Fruit fly (Drosophila melanogaster) whole organism, prepupa: ENCODE results near the gene org-1.

Source experiments
- Blimp-1 ChIP-seq: fragments of 200-800 bp; sonication (Bioruptor generic); optimal IDR thresholded peaks from 3 replicates; lab custom pipeline; 2017; ENCODE audit warnings: missing biosample characterization, missing genetic modification characterization, mild to moderate bottlenecking, moderate library complexity, missing genetic modification reagents
- CG10631 ChIP-seq: fragments of 200-800 bp; sonication (Bioruptor generic); optimal IDR thresholded peaks from 2 replicates; lab custom pipeline; 2016; ENCODE audit warnings: missing biosample characterization, missing genetic modification characterization
- CG10669 ChIP-seq: fragments of 200-800 bp; sonication (Bioruptor generic); optimal IDR thresholded peaks from 3 replicates; lab custom pipeline; 2018; ENCODE audit warnings: missing biosample characterization, mild to moderate bottlenecking, missing genetic modification characterization, moderate library complexity
- CG11762 ChIP-seq: fragments of 200-800 bp; sonication (Bioruptor generic); optimal IDR thresholded peaks from 3 replicates; lab custom pipeline; 2016; ENCODE audit warnings: missing biosample characterization, missing genetic modification characterization; ENCODE audit not compliant: insufficient read depth
- CG11902 ChIP-seq: fragments of 200-800 bp; sonication (Bioruptor generic); optimal IDR thresholded peaks from 3 replicates; lab custom pipeline; 2016; ENCODE audit warnings: missing biosample characterization, missing genetic modification characterization
- CG15336 ChIP-seq: fragments of 200-800 bp; sonication (Bioruptor generic); IDR thresholded peaks from 2 replicates; pipeline ENCODE4 v1.3.6; 2022; ENCODE audit warnings: missing biosample characterization, missing genetic modification characterization
- CG1621 ChIP-seq: fragments of 200-800 bp; sonication (Bioruptor generic); optimal IDR thresholded peaks from 3 replicates; lab custom pipeline; 2018; ENCODE audit warnings: missing biosample characterization, mild to moderate bottlenecking, missing genetic modification characterization
- CG16779 ChIP-seq: fragments of 200-800 bp; sonication (Bioruptor generic); optimal IDR thresholded peaks from 3 replicates; lab custom pipeline; 2017; ENCODE audit warnings: missing biosample characterization, mild to moderate bottlenecking, missing genetic modification characterization
- CG3032 ChIP-seq: fragments of 200-800 bp; optimal IDR thresholded peaks from 2 replicates; lab custom pipeline; 2019; ENCODE audit warnings: missing biosample characterization, mild to moderate bottlenecking, missing genetic modification characterization, moderate library complexity
- CG31627 ChIP-seq: fragments of 200-800 bp; sonication (Bioruptor generic); optimal IDR thresholded peaks from 3 replicates; lab custom pipeline; 2016; ENCODE audit warnings: missing biosample characterization, missing genetic modification characterization
- CG32006 ChIP-seq: fragments of 200-800 bp; sonication (Bioruptor generic); optimal IDR thresholded peaks from 3 replicates; lab custom pipeline; 2017; ENCODE audit warnings: missing biosample characterization, mild to moderate bottlenecking, missing genetic modification characterization
- CG34406 ChIP-seq: fragments of 200-800 bp; sonication (Bioruptor generic); optimal IDR thresholded peaks from 3 replicates; lab custom pipeline; 2016; ENCODE audit warnings: missing biosample characterization, missing genetic modification characterization
- CG4318 ChIP-seq: fragments of 200-800 bp; sonication (Bioruptor generic); optimal IDR thresholded peaks from 3 replicates; lab custom pipeline; 2017; ENCODE audit warnings: missing biosample characterization, mild to moderate bottlenecking, missing genetic modification characterization
- CG6163 ChIP-seq: fragments of 200-800 bp; sonication (Bioruptor generic); IDR thresholded peaks from 3 replicates; pipeline ENCODE4 v1.3.6; 2022; ENCODE audit warnings: missing biosample characterization, missing genetic modification characterization
- CG6276 ChIP-seq: fragments of 200-800 bp; sonication (Bioruptor generic); optimal IDR thresholded peaks from 2 replicates; lab custom pipeline; 2017; ENCODE audit warnings: missing biosample characterization, mild to moderate bottlenecking, missing genetic modification characterization
- CG6808 ChIP-seq: fragments of 200-800 bp; sonication (Bioruptor generic); optimal IDR thresholded peaks from 3 replicates; lab custom pipeline; 2017; ENCODE audit warnings: missing biosample characterization, missing genetic modification characterization, mild to moderate bottlenecking, moderate library complexity, missing genetic modification reagents
- CG7368 ChIP-seq: fragments of 200-800 bp; sonication (Bioruptor generic); optimal IDR thresholded peaks from 3 replicates; lab custom pipeline; 2016; ENCODE audit warnings: missing biosample characterization, missing genetic modification characterization
- CG8119 ChIP-seq: fragments of 200-800 bp; sonication (Bioruptor generic); IDR thresholded peaks from 3 replicates; pipeline ENCODE4 v1.3.6; 2022; ENCODE audit warnings: missing biosample characterization, missing genetic modification characterization
- CG8319 ChIP-seq: fragments of 200-800 bp; sonication (Bioruptor generic); optimal IDR thresholded peaks from 3 replicates; lab custom pipeline; 2016; ENCODE audit warnings: missing biosample characterization, missing genetic modification characterization
- CG8632 ChIP-seq: fragments of 200-800 bp; sonication (Bioruptor generic); optimal IDR thresholded peaks from 3 replicates; lab custom pipeline; 2016; ENCODE audit warnings: missing biosample characterization, missing genetic modification characterization
- CG9139 ChIP-seq: fragments of 200-800 bp; sonication (Bioruptor generic); optimal IDR thresholded peaks from 3 replicates; lab custom pipeline; 2017; ENCODE audit warnings: missing biosample characterization, mild to moderate bottlenecking, missing genetic modification characterization
- Eip75B ChIP-seq: fragments of 200-800 bp; sonication (Bioruptor generic); optimal IDR thresholded peaks from 3 replicates; lab custom pipeline; 2016; ENCODE audit warnings: missing biosample characterization, missing genetic modification characterization
- Eip78C ChIP-seq: fragments of 200-800 bp; sonication (Bioruptor generic); peaks from one replicate; lab custom pipeline; 2016; ENCODE audit warnings: missing biosample characterization, missing genetic modification characterization
- Eip93F ChIP-seq: fragments of 200-800 bp; sonication (Bioruptor generic); optimal IDR thresholded peaks from 2 replicates; lab custom pipeline; 2016; ENCODE audit warnings: missing biosample characterization, mild to moderate bottlenecking, missing genetic modification characterization
- Ets96B ChIP-seq: fragments of 200-800 bp; optimal IDR thresholded peaks from 2 replicates; lab custom pipeline; 2019; ENCODE audit warnings: missing biosample characterization, mild to moderate bottlenecking, missing genetic modification characterization, moderate library complexity
- Hr38 ChIP-seq: sonication (Bioruptor generic); optimal IDR thresholded peaks from 2 replicates; lab custom pipeline; 2016; ENCODE audit warnings: missing biosample characterization, missing genetic modification characterization
- Hr39 ChIP-seq: fragments of 200-800 bp; sonication (Bioruptor generic); optimal IDR thresholded peaks from 2 replicates; lab custom pipeline; 2016; ENCODE audit warnings: missing biosample characterization, missing genetic modification characterization
- Hr4 ChIP-seq: fragments of 200-800 bp; sonication (Bioruptor generic); optimal IDR thresholded peaks from 3 replicates; lab custom pipeline; 2016; ENCODE audit warnings: missing biosample characterization, missing genetic modification characterization
- Met ChIP-seq: fragments of 200-800 bp; sonication (Bioruptor generic); optimal IDR thresholded peaks from 3 replicates; lab custom pipeline; 2016; ENCODE audit warnings: missing biosample characterization, missing genetic modification characterization
- OdsH ChIP-seq: fragments of 200-800 bp; sonication (Bioruptor generic); optimal IDR thresholded peaks from 3 replicates; lab custom pipeline; 2016; ENCODE audit warnings: missing biosample characterization, missing genetic modification characterization
- Smox ChIP-seq: fragments of 200-800 bp; sonication (Bioruptor generic); optimal IDR thresholded peaks from 3 replicates; lab custom pipeline; 2016; ENCODE audit warnings: missing biosample characterization, missing genetic modification characterization
- Sox102F ChIP-seq: fragments of 200-800 bp; sonication (Bioruptor generic); optimal IDR thresholded peaks from 2 replicates; lab custom pipeline; 2016; ENCODE audit warnings: missing biosample characterization, mild to moderate bottlenecking, missing genetic modification characterization
- Sox15 ChIP-seq: fragments of 200-800 bp; sonication (Bioruptor generic); optimal IDR thresholded peaks from 3 replicates; lab custom pipeline; 2016; ENCODE audit warnings: missing biosample characterization, missing genetic modification characterization
- cyc ChIP-seq: fragments of 200-800 bp; sonication (Bioruptor generic); optimal IDR thresholded peaks from 3 replicates; lab custom pipeline; 2016; ENCODE audit warnings: missing biosample characterization, missing genetic modification characterization
- dsx ChIP-seq: fragments of 200-800 bp; optimal IDR thresholded peaks from 3 replicates; lab custom pipeline; 2019; ENCODE audit warnings: missing biosample characterization, mild to moderate bottlenecking, missing genetic modification characterization, moderate library complexity; ENCODE audit not compliant: poor library complexity, severe bottlenecking
- eg ChIP-seq: fragments of 200-800 bp; sonication (Bioruptor generic); IDR thresholded peaks from 3 replicates; pipeline ENCODE4 v1.3.6; 2022; ENCODE audit warnings: missing biosample characterization, missing genetic modification characterization
- esn ChIP-seq: fragments of 200-800 bp; sonication (Bioruptor generic); optimal IDR thresholded peaks from 2 replicates; lab custom pipeline; 2016; ENCODE audit warnings: missing biosample characterization, mild to moderate bottlenecking, missing genetic modification characterization, moderate library complexity
- fd59A ChIP-seq: fragments of 200-800 bp; sonication (Bioruptor generic); optimal IDR thresholded peaks from 2 replicates; lab custom pipeline; 2017; ENCODE audit warnings: missing biosample characterization, mild to moderate bottlenecking, missing genetic modification characterization, missing genetic modification reagents
- fd85E ChIP-seq: fragments of 200-800 bp; sonication (Bioruptor generic); optimal IDR thresholded peaks from 3 replicates; lab custom pipeline; 2016; ENCODE audit warnings: missing biosample characterization, missing genetic modification characterization
- fkh ChIP-seq: fragments of 200-800 bp; sonication (Bioruptor generic); optimal IDR thresholded peaks from 3 replicates; lab custom pipeline; 2017; ENCODE audit warnings: missing biosample characterization, mild to moderate bottlenecking, missing genetic modification characterization, moderate library complexity
- lz ChIP-seq: fragments of 200-800 bp; sonication (Bioruptor generic); optimal IDR thresholded peaks from 3 replicates; lab custom pipeline; 2016; ENCODE audit warnings: missing biosample characterization, missing genetic modification characterization
- net ChIP-seq: fragments of 200-800 bp; sonication (Bioruptor generic); optimal IDR thresholded peaks from 3 replicates; lab custom pipeline; 2016; ENCODE audit warnings: missing biosample characterization, missing genetic modification characterization
- pdm3 ChIP-seq: fragments of 200-800 bp; sonication (Bioruptor generic); optimal IDR thresholded peaks from 3 replicates; lab custom pipeline; 2016; ENCODE audit warnings: missing biosample characterization, missing genetic modification characterization
- ss ChIP-seq, 2 experiments: fragments of 200-800 bp; sonication (Bioruptor generic); optimal IDR thresholded peaks; 2 replicates in 1 of 2; 3 replicates in 1 of 2; lab custom pipeline; 2017 to 2018; ENCODE audit warnings: mild to moderate bottlenecking in 2 of 2, missing biosample characterization in 2 of 2, missing genetic modification characterization in 2 of 2, moderate library complexity in 1 of 2
- topi ChIP-seq: fragments of 200-800 bp; sonication (Bioruptor generic); optimal IDR thresholded peaks from 3 replicates; lab custom pipeline; 2016; ENCODE audit warnings: missing biosample characterization, missing genetic modification characterization
- vri ChIP-seq: fragments of 200-800 bp; sonication (Bioruptor generic); optimal IDR thresholded peaks from 3 replicates; lab custom pipeline; 2016; ENCODE audit warnings: missing biosample characterization, mild to moderate bottlenecking, missing genetic modification characterization

org-1 gene

dm6 chrX:8411532-8411960 lies 43.3 kb downstream of the org-1 start, which contains the start of gene lawc (continued):
- no peak for TF ChIP-seq Hr4 (GFP tag; lab: Kevin White, UChicago)
- peak; percentile 53 for TF ChIP-seq topi
- TF ChIP-seq CG8119 (GFP tag; lab: Robert Waterston, UW): peak; percentile 86
- TF ChIP-seq eg (GFP tag; lab: Robert Waterston, UW): peak; percentile 85
- peak; percentile 4 for TF ChIP-seq fkh (GFP tag; lab: Kevin White, UChicago)
- peak; percentile 23 for TF ChIP-seq lz (GFP tag; lab: Kevin White, UChicago)
- no peak for TF ChIP-seq CG7368 (GFP tag; lab: Kevin White, UChicago)
- TF ChIP-seq Eip78C (GFP tag; lab: Kevin White, UChicago): peak; percentile 87
- TF ChIP-seq fd59A: no peak
- TF ChIP-seq vri (GFP tag; lab: Kevin White, UChicago): peak; percentile 68
- peak; percentile 9 for TF ChIP-seq CG34406
- TF ChIP-seq CG9139 (GFP tag; lab: Kevin White, UChicago): peak; percentile 65
- no peak for TF ChIP-seq OdsH (GFP tag; lab: Kevin White, UChicago)
- TF ChIP-seq Smox (GFP tag; lab: Kevin White, UChicago): peak; percentile 40
- TF ChIP-seq Hr39 (GFP tag; lab: Kevin White, UChicago): no peak
- TF ChIP-seq Blimp-1 (GFP tag; lab: Kevin White, UChicago): no peak
- peak; percentile 87 for TF ChIP-seq fd85E
- no peak for TF ChIP-seq CG3032 (tag; lab: Kevin White, UChicago)
- TF ChIP-seq Met (GFP tag; lab: Kevin White, UChicago): peak; percentile 30
- TF ChIP-seq CG1621 (tag; lab: Kevin White, UChicago): no peak
- TF ChIP-seq ss (GFP tag; optimal IDR thresholded peaks at IDR 0.05; lab: Kevin White, UChicago): peak; percentile 56 to 59
- no peak for TF ChIP-seq CG10631 (GFP tag; lab: Kevin White, UChicago)
- TF ChIP-seq CG15336 (GFP tag; lab: Robert Waterston, UW): peak; percentile 88; the same call in 1 of the 2 replicates
- peak; percentile 10 for TF ChIP-seq CG6808 (GFP tag; lab: Kevin White, UChicago)

dm6 chrX:8410349-8411240 lies 44.3 kb downstream of the org-1 start:
- TF ChIP-seq CG11762 (GFP tag; lab: Kevin White, UChicago): no peak
- no peak for TF ChIP-seq OdsH (GFP tag; lab: Kevin White, UChicago)
- TF ChIP-seq CG3032 (tag; lab: Kevin White, UChicago): peak; percentile 4
- TF ChIP-seq dsx (GFP tag; lab: Kevin White, UChicago): no peak
- no peak for TF ChIP-seq CG8319 (GFP tag; lab: Kevin White, UChicago)
- no peak for TF ChIP-seq CG10631 (GFP tag; lab: Kevin White, UChicago)
- TF ChIP-seq CG31627 (GFP tag; lab: Kevin White, UChicago): no peak
- TF ChIP-seq esn: no peak
- TF ChIP-seq fd85E: peak; percentile 70
- no peak for TF ChIP-seq pdm3 (GFP tag; lab: Kevin White, UChicago)
- TF ChIP-seq CG8119 (GFP tag; lab: Robert Waterston, UW): peak; percentile 67
- no peak for TF ChIP-seq net (GFP tag; lab: Kevin White, UChicago)
- peak; percentile 20 for TF ChIP-seq CG32006 (GFP tag; lab: Kevin White, UChicago)
- no peak for TF ChIP-seq Sox15 (GFP tag; lab: Kevin White, UChicago)
- no peak for TF ChIP-seq Sox102F (GFP tag; lab: Kevin White, UChicago)
- TF ChIP-seq lz (GFP tag; lab: Kevin White, UChicago): no peak
- TF ChIP-seq CG15336 (GFP tag; lab: Robert Waterston, UW): peak; percentile 83
- TF ChIP-seq Blimp-1 (GFP tag; lab: Kevin White, UChicago): no peak
- no peak for TF ChIP-seq Smox (GFP tag; lab: Kevin White, UChicago)
- TF ChIP-seq CG6276 (GFP tag; lab: Kevin White, UChicago): peak; percentile 39
- peak; percentile 91 for TF ChIP-seq CG6163 (GFP tag; lab: Robert Waterston, UW)
- no peak for TF ChIP-seq vri (GFP tag; lab: Kevin White, UChicago)
- no peak for TF ChIP-seq CG1621 (tag; lab: Kevin White, UChicago)
- TF ChIP-seq CG9139 (GFP tag; lab: Kevin White, UChicago): peak; percentile 50
- TF ChIP-seq cyc (GFP tag; lab: Kevin White, UChicago): no peak
- TF ChIP-seq Ets96B: peak; percentile 26
- no peak for TF ChIP-seq CG4318 (GFP tag; lab: Kevin White, UChicago)
- TF ChIP-seq CG11902: no peak
- no peak for TF ChIP-seq Eip75B (GFP tag; lab: Kevin White, UChicago)
- TF ChIP-seq CG10669 (GFP tag; lab: Kevin White, UChicago): no peak
- TF ChIP-seq Eip93F (GFP tag; lab: Kevin White, UChicago): no peak
- no peak for TF ChIP-seq CG8632
- no peak for TF ChIP-seq Hr38
- TF ChIP-seq CG16779: peak; percentile 30
- TF ChIP-seq CG6808 (GFP tag; lab: Kevin White, UChicago): peak; percentile 40
